Worm (Caenorhabditis elegans) whole organism, mixed stage, embryonic: Measurements from ENCODE around the gene mdl-1.

ENCODE experiments used
- M03D4.4 ChIP-seq: sonication (generic microtip); optimal IDR thresholded peaks from 2 replicates; lab custom pipeline; 2017; ENCODE audit warnings: mild to moderate bottlenecking, missing genetic modification characterization, missing compliant biosample characterization
- bed-3 ChIP-seq: fragments of 200-800 bp; sonication (Bioruptor generic); optimal IDR thresholded peaks from 3 replicates; lab custom pipeline; 2018; ENCODE audit warnings: mild to moderate bottlenecking, missing genetic modification characterization, moderate library complexity, missing compliant biosample characterization
- blmp-1 ChIP-seq: fragments of 150-350 bp; optimal IDR thresholded peaks from 2 replicates; lab custom pipeline; 2014; ENCODE audit warnings: missing biosample characterization, missing genetic modification characterization
- ceh-39 ChIP-seq: fragments of 150-350 bp; optimal IDR thresholded peaks from 2 replicates; lab custom pipeline; 2014; ENCODE audit warnings: missing biosample characterization, missing genetic modification characterization
- ceh-43 ChIP-seq: fragments of 200-800 bp; sonication (Bioruptor generic); optimal IDR thresholded peaks from 2 replicates; lab custom pipeline; 2018; ENCODE audit warnings: mild to moderate bottlenecking, missing genetic modification characterization, moderate library complexity, missing compliant biosample characterization
- ceh-83 ChIP-seq: fragments of 200-800 bp; sonication (Bioruptor generic); optimal IDR thresholded peaks from 2 replicates; lab custom pipeline; 2018; ENCODE audit warnings: mild to moderate bottlenecking, missing genetic modification characterization, missing compliant biosample characterization
- ces-1 ChIP-seq: fragments of 150-350 bp; optimal IDR thresholded peaks from 2 replicates; lab custom pipeline; 2014; ENCODE audit warnings: missing biosample characterization, missing genetic modification reagents, missing genetic modification characterization
- cnd-1 ChIP-seq: fragments of 200-800 bp; sonication (Bioruptor generic); optimal IDR thresholded peaks from 2 replicates; lab custom pipeline; 2018; ENCODE audit warnings: mild to moderate bottlenecking, missing genetic modification characterization, missing compliant biosample characterization
- drap-1 ChIP-seq: fragments of 200-800 bp; sonication (Bioruptor generic); optimal IDR thresholded peaks from 3 replicates; lab custom pipeline; 2018; ENCODE audit warnings: mild to moderate bottlenecking, missing genetic modification characterization, missing compliant biosample characterization
- elt-3 ChIP-seq: fragments of 150-350 bp; optimal IDR thresholded peaks from 2 replicates; lab custom pipeline; 2014; ENCODE audit warnings: missing biosample characterization, missing genetic modification characterization
- flh-1 ChIP-seq: fragments of 200-800 bp; sonication (Bioruptor generic); optimal IDR thresholded peaks from 2 replicates; lab custom pipeline; 2018; ENCODE audit warnings: mild to moderate bottlenecking, missing genetic modification characterization, moderate library complexity, missing compliant biosample characterization
- ham-2 ChIP-seq: fragments of 200-800 bp; sonication (Bioruptor generic); optimal IDR thresholded peaks from 2 replicates; lab custom pipeline; 2018; ENCODE audit warnings: mild to moderate bottlenecking, missing genetic modification characterization, missing compliant biosample characterization
- hlh-1 ChIP-seq: fragments of 150-350 bp; optimal IDR thresholded peaks from 2 replicates; lab custom pipeline; 2014; ENCODE audit warnings: missing biosample characterization, missing genetic modification reagents, missing genetic modification characterization
- lin-13 ChIP-seq: fragments of 150-350 bp; optimal IDR thresholded peaks from 2 replicates; lab custom pipeline; 2014; ENCODE audit warnings: missing biosample characterization, missing genetic modification characterization
- lin-32 ChIP-seq: fragments of 200-800 bp; sonication (Bioruptor generic); optimal IDR thresholded peaks from 2 replicates; lab custom pipeline; 2018; ENCODE audit warnings: mild to moderate bottlenecking, missing genetic modification characterization, missing compliant biosample characterization
- lsy-2 ChIP-seq: fragments of 150-350 bp; optimal IDR thresholded peaks from 2 replicates; lab custom pipeline; 2014; ENCODE audit warnings: missing biosample characterization, missing genetic modification characterization
- mab-5 ChIP-seq: fragments of 150-350 bp; optimal IDR thresholded peaks from 2 replicates; lab custom pipeline; 2014; ENCODE audit warnings: missing biosample characterization, missing genetic modification characterization
- mep-1 ChIP-seq: fragments of 150-350 bp; optimal IDR thresholded peaks from 2 replicates; lab custom pipeline; 2017; ENCODE audit warnings: missing biosample characterization, missing genetic modification reagents, missing genetic modification characterization, inconsistent platforms
- mls-2 ChIP-seq: sonication (generic microtip); optimal IDR thresholded peaks from 2 replicates; lab custom pipeline; 2016; ENCODE audit warnings: mild to moderate bottlenecking, missing genetic modification characterization, moderate library complexity, missing compliant biosample characterization
- nhr-2 ChIP-seq: fragments of 150-350 bp; optimal IDR thresholded peaks from 2 replicates; lab custom pipeline; 2014; ENCODE audit warnings: missing biosample characterization, missing genetic modification characterization
- nhr-237 ChIP-seq: fragments of 150-350 bp; optimal IDR thresholded peaks from 2 replicates; lab custom pipeline; 2014; ENCODE audit warnings: missing biosample characterization, missing genetic modification characterization
- nhr-28 ChIP-seq: fragments of 150-350 bp; optimal IDR thresholded peaks from 2 replicates; lab custom pipeline; 2014; ENCODE audit warnings: missing biosample characterization, missing genetic modification characterization
- pha-4 ChIP-seq: fragments of 150-350 bp; optimal IDR thresholded peaks from 2 replicates; lab custom pipeline; 2018; ENCODE audit warnings: missing biosample characterization, missing genetic modification reagents, missing genetic modification characterization
- sem-2 ChIP-seq: fragments of 200-800 bp; sonication (Bioruptor generic); optimal IDR thresholded peaks from 2 replicates; lab custom pipeline; 2018; ENCODE audit warnings: mild to moderate bottlenecking, missing genetic modification characterization, missing compliant biosample characterization
- snpc-4 ChIP-seq: fragments of 150-350 bp; optimal IDR thresholded peaks from 2 replicates; lab custom pipeline; 2014; ENCODE audit warnings: missing biosample characterization, missing genetic modification characterization
- tbx-8 ChIP-seq: fragments of 200-800 bp; sonication (Bioruptor generic); optimal IDR thresholded peaks from 2 replicates; lab custom pipeline; 2018; ENCODE audit warnings: mild to moderate bottlenecking, missing genetic modification characterization, moderate library complexity, missing compliant biosample characterization
- unc-39 ChIP-seq: fragments of 150-350 bp; optimal IDR thresholded peaks from 2 replicates; lab custom pipeline; 2014; ENCODE audit warnings: missing biosample characterization, missing genetic modification characterization
- unc-62 ChIP-seq: fragments of 150-350 bp; optimal IDR thresholded peaks from 2 replicates; lab custom pipeline; 2014; ENCODE audit warnings: missing biosample characterization, missing genetic modification reagents, missing genetic modification characterization
- zip-8 ChIP-seq: fragments of 150-350 bp; optimal IDR thresholded peaks from 2 replicates; lab custom pipeline; 2014; ENCODE audit warnings: missing biosample characterization, missing genetic modification characterization

Gene mdl-1

DNA sequence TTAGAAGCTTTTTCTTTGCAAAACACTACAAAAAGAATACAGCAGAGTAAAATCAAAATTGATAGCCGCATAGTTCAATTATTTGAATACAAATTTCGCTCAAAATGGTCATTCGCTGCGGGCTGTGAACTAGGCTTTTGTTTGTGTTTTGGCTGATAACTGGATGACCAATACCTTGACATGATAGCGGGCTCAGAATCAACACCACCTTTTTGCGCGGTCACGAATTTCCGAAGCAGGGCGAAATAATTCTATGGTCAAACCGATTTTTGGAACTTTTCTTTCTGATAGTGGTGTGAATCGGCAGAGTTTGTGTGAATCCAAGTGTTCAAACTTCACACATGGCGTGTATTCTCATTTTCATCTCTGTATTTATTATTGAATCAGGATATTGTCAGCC lies 43.9 kb upstream of the mdl-1 start, which contains the start of the genes F38B6.7 and F38B6.2:
Gene F38B6.7, minus strand, starts transcription at position 101 of the 400 bp plus-strand sequence.
Gene F38B6.2, plus strand, starts transcription at position 267 of the 400 bp plus-strand sequence.
- TF ChIP-seq flh-1 (GFP tag; lab: Kevin White, UChicago): no peak
- no peak for TF ChIP-seq nhr-28 (tag; lab: Kevin White, UChicago)

DNA sequence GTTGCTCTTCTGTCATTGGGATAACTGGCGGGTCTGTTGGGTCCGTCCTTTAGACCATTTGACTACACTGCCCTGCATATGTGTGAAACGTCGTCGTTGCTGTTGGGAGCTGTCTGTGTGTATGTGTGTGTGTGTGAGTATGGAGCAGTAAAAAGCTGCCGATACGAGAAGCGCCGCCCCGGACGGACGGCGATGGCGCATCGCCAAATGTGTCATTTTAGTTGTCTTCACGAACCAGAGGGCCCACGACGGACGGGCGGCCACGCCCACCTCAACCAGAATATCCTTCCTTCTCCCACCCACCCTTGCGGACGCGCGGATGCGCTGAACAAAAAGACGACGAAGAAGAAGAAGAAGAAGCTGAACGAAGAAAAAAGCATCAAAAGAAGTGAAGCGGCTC lies 39.9 kb upstream of the mdl-1 start, which contains the start of gene acr-2:
Gene acr-2, plus strand, starts transcription at position 301 of the 400 bp plus-strand sequence.
- TF ChIP-seq bed-3 (GFP tag; lab: Kevin White, UChicago) (no peak), unc-39 (tag; lab: Kevin White, UChicago) (no peak), lsy-2 (tag; lab: Kevin White, UChicago) (no peak), M03D4.4 (tag; lab: Kevin White, UChicago) (no peak), hlh-1 (no peak), lin-13 (tag; lab: Kevin White, UChicago) (no peak), cnd-1 (tag; lab: Kevin White, UChicago) (no peak), elt-3 (tag; lab: Kevin White, UChicago) (no peak), drap-1 (no peak), ham-2 (no peak), nhr-237 (tag; lab: Kevin White, UChicago) (no peak), pha-4 (no peak), mls-2 (no peak)

DNA sequence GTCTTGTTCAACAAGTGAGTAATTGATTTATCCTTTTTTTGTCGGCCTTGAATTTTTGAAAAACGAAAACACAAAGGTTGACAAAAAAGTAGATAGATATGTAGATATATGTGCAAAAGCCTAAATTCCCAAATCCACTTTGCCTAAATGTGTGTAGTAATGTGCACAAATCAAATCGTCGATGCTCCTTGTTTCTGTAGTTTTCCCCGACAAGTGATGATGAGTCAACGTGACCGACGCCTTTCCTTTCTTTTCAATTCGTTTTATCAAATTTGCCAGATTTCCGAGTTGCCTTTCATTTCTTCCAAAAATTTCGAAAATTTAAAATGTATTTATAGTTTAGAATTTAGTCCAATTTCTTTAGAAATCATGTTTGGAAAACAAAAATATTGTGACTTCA lies 37.0 kb upstream of the mdl-1 start:
- TF ChIP-seq unc-39 (tag; lab: Kevin White, UChicago) (no peak), ces-1 (GFP tag; lab: Kevin White, UChicago) (peak; percentile 91)

DNA sequence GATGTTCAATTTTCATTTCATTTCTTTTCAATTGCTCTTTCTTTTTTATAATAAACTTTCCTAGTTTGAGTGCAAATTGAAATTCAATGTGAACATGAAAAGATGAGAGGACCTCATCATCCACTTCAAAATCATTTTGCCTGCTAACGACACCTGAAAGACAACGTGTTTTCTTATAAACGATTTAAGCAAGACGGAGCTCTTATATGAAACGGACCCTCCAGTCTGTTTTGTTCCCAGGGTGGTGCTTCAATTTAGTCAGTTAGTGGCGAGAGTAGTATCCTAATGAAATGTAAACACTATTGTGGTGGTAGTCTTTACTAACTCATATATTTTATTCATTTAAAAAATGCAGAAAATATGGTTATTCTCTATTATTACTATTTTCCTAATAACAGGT lies 32.9 kb upstream of the mdl-1 start, which contains the start of gene acr-3:
Gene acr-3, plus strand, starts transcription at position 301 of the 400 bp plus-strand sequence.
- no peak for TF ChIP-seq unc-62
- no peak for TF ChIP-seq sem-2 (GFP tag; lab: Kevin White, UChicago)
- TF ChIP-seq blmp-1 (tag; lab: Kevin White, UChicago): no peak
- no peak for TF ChIP-seq nhr-28 (tag; lab: Kevin White, UChicago)
- TF ChIP-seq snpc-4 (tag; lab: Kevin White, UChicago): no peak
- no peak for TF ChIP-seq lin-13 (tag; lab: Kevin White, UChicago)
- TF ChIP-seq mab-5 (tag; lab: Kevin White, UChicago): no peak
- no peak for TF ChIP-seq mep-1
- no peak for TF ChIP-seq ham-2
- no peak for TF ChIP-seq pha-4
- no peak for TF ChIP-seq nhr-2 (tag; lab: Kevin White, UChicago)
- TF ChIP-seq tbx-8 (GFP tag; lab: Kevin White, UChicago): no peak
- no peak for TF ChIP-seq ceh-83 (GFP tag; lab: Kevin White, UChicago)
- TF ChIP-seq zip-8 (tag; lab: Kevin White, UChicago): no peak
- no peak for TF ChIP-seq ceh-43
- no peak for TF ChIP-seq unc-39 (tag; lab: Kevin White, UChicago)
- TF ChIP-seq drap-1: no peak
- TF ChIP-seq, all 35 proteins: peak for 0

DNA sequence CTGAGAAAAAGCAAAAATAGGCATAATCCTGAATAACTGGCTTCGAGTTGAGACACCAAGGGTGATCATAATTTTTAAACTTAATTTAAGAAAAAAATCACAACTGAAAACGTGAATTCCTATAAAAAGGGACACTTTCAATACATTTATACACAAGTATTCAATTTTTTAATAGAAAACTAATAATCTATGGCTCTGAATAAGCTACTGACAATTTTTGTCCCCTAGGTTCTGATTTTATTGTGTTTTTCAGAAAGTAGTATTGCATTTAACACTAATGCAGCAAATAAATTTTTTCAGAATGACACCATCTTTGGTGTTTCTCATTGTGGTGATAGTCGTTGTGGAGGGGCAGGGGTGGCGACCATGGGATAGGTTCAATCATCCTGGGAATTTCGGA lies 28.9 kb upstream of the mdl-1 start, which contains the start of gene nas-11:
Gene nas-11, plus strand, starts transcription at position 301 of the 400 bp plus-strand sequence.
- TF ChIP-seq hlh-1 (no peak), ham-2 (no peak), cnd-1 (tag; lab: Kevin White, UChicago) (no peak), unc-39 (tag; lab: Kevin White, UChicago) (no peak), nhr-28 (tag; lab: Kevin White, UChicago) (no peak)

DNA sequence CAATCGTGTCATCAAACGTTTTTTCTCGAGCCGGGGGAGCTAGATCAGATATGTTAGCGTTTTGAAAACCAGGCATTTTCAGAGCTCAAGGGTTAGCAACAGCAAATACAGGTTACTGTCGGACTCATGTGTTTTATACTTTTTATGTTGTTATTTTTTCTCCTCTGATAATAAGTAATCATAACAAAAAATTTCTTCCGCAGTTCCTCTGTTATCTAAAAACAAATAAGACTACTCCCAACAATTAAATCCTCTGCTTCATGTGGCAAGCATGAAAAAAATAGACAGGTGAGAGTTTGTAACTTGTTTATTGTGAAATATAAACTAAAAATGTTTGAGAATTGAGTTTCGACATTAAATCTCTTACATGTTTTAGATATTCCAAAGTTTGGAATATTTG lies 23.6 kb upstream of the mdl-1 start, which contains the start of gene smf-2:
Gene smf-2, minus strand, starts transcription at position 101 of the 400 bp plus-strand sequence.
- TF ChIP-seq ceh-39 (tag; lab: Kevin White, UChicago): no peak
- no peak for TF ChIP-seq nhr-237 (tag; lab: Kevin White, UChicago)
- no peak for TF ChIP-seq lin-32 (GFP tag; lab: Kevin White, UChicago)
- TF ChIP-seq ceh-43: no peak
- no peak for TF ChIP-seq nhr-28 (tag; lab: Kevin White, UChicago)
- TF ChIP-seq pha-4: no peak
- no peak for TF ChIP-seq M03D4.4 (tag; lab: Kevin White, UChicago)
